Worm (Caenorhabditis elegans) whole organism, L1 larva: ENCODE data around the gene lgc-30.

Experiments used
- ama-1 ChIP-seq: fragments of 150-350 bp; optimal IDR thresholded peaks from 2 replicates; lab custom pipeline; 2014
- ceh-63 ChIP-seq: fragments of 200-800 bp; sonication (Bioruptor generic); optimal IDR thresholded peaks from 2 replicates; lab custom pipeline; 2018; ENCODE audit warnings: mild to moderate bottlenecking, missing genetic modification characterization, missing compliant biosample characterization
- ces-1 ChIP-seq: fragments of 150-350 bp; optimal IDR thresholded peaks from 2 replicates; lab custom pipeline; 2014; ENCODE audit warnings: missing biosample characterization, missing genetic modification reagents, missing genetic modification characterization
- dpl-1 ChIP-seq, 3 experiments: fragments of 150-350 bp in 2 of 3; sonication (generic microtip) in 1 of 3; optimal IDR thresholded peaks; 2 replicates each; lab custom pipeline; 2014 to 2017; ENCODE audit warnings: missing biosample characterization in 3 of 3, missing genetic modification characterization in 3 of 3, missing genetic modification reagents in 3 of 3
- elt-2 ChIP-seq: sonication (generic microtip); optimal IDR thresholded peaks from 2 replicates; lab custom pipeline; 2016; ENCODE audit warnings: missing genetic modification characterization, mild to moderate bottlenecking, inconsistent platforms, missing compliant biosample characterization, missing genetic modification reagents
- fos-1 ChIP-seq: fragments of 150-350 bp; optimal IDR thresholded peaks from 2 replicates; lab custom pipeline; 2014; ENCODE audit warnings: missing biosample characterization, missing genetic modification characterization
- lin-39 ChIP-seq: fragments of 150-350 bp; optimal IDR thresholded peaks from 2 replicates; lab custom pipeline; 2014; ENCODE audit warnings: missing biosample characterization, missing genetic modification reagents, missing genetic modification characterization
- mep-1 ChIP-seq: fragments of 150-350 bp; optimal IDR thresholded peaks from 2 replicates; lab custom pipeline; 2014; ENCODE audit warnings: missing biosample characterization, missing genetic modification characterization
- nhr-77 ChIP-seq: fragments of 150-350 bp; optimal IDR thresholded peaks from 2 replicates; lab custom pipeline; 2014; ENCODE audit warnings: missing biosample characterization, missing genetic modification characterization
- rnt-1 ChIP-seq: sonication (generic microtip); optimal IDR thresholded peaks from 2 replicates; lab custom pipeline; 2016; ENCODE audit warnings: mild to moderate bottlenecking, missing genetic modification characterization, moderate library complexity, missing compliant biosample characterization
- sox-4 ChIP-seq: sonication (generic microtip); optimal IDR thresholded peaks from 2 replicates; lab custom pipeline; 2016; ENCODE audit warnings: missing genetic modification characterization, missing compliant biosample characterization
- ztf-11 ChIP-seq, 2 experiments: sonication (generic microtip); optimal IDR thresholded peaks; 2 replicates each; lab custom pipeline; 2016 to 2017; ENCODE audit warnings: missing genetic modification characterization in 2 of 2, missing biosample characterization in 1 of 2, missing compliant biosample characterization in 1 of 2

DNA sequence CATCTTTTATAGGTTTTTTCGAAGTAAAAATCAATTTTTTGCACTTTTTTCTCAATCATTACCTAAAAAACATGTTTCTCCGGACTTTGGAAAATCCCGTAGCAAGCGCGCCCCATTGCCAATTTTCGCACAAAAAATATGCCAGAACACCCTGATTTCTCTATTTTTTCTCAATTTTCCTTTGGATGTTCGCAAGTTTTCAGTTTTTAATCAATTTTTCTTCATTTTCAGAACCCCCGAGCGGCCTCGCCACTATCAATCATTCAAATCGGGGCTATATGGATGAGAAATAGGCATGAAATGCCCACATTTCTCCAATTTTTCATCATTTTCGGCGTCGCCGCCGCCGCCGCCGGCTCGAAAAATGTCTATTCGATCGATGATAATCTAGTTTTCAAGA lies 34.5 kb downstream of the lgc-30 start, which contains the start of gene plx-1:
- TF ChIP-seq ztf-11 (tag; optimal IDR thresholded peaks at IDR 0.05; lab: Kevin White, UChicago) (no peak), lin-39 (tag; lab: Kevin White, UChicago) (no peak), elt-2 (no peak), ceh-63 (GFP tag; lab: Kevin White, UChicago) (no peak), rnt-1 (tag; lab: Kevin White, UChicago) (no peak), sox-4 (no peak), dpl-1 (GFP tag; optimal IDR thresholded peaks at IDR 0.05; lab: Kevin White, UChicago) (no peak), ama-1 (no peak), nhr-77 (tag; lab: Kevin White, UChicago) (no peak), ces-1 (GFP tag; lab: Kevin White, UChicago) (no peak), fos-1 (no peak), mep-1 (no peak)
